Worm (Caenorhabditis elegans) whole organism, L3 larva: ENCODE data around the gene F14D7.8.

ENCODE experiments used
- jun-1 ChIP-seq: fragments of 150-350 bp; optimal IDR thresholded peaks from 2 replicates; lab custom pipeline; 2014; ENCODE audit warnings: missing biosample characterization, missing genetic modification reagents, missing genetic modification characterization
- nfya-1 ChIP-seq: sonication (generic microtip); optimal IDR thresholded peaks from 2 replicates; lab custom pipeline; 2017; ENCODE audit warnings: missing genetic modification characterization, mild to moderate bottlenecking, missing compliant biosample characterization, antibody characterized with exemption, moderate library complexity; ENCODE audit not compliant: insufficient read depth
- nhr-43 ChIP-seq: sonication (generic microtip); optimal IDR thresholded peaks from 2 replicates; lab custom pipeline; 2016; ENCODE audit warnings: mild to moderate bottlenecking, missing genetic modification characterization, missing compliant biosample characterization; ENCODE audit not compliant: poor library complexity, severe bottlenecking
- skn-1 ChIP-seq: fragments of 150-350 bp; optimal IDR thresholded peaks from 2 replicates; lab custom pipeline; 2014; ENCODE audit warnings: missing biosample characterization, missing genetic modification characterization
- snpc-4 ChIP-seq: fragments of 150-350 bp; optimal IDR thresholded peaks from 2 replicates; lab custom pipeline; 2014; ENCODE audit warnings: missing biosample characterization, missing genetic modification characterization

DNA sequence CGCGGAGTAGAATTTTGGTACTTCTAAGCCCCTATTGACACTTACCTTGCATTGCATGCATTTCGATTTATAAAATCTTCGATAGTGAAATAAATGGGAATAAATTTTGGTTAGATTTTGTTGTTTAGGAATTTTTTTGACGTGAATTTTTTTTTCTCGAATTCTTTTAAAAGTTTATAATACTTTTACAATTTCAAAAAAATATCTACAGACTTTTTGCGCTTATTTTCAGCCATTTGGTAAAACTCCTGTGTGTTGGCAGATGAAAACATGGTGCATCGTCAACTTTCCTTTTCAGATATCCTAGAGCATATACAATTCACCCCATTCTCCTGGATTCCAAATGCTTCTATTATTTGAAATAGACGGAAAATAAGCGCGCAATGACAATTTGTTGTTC lies 22.0 kb downstream of the F14D7.8 start, which contains the start of gene F14D7.18:
- TF ChIP-seq nfya-1 (tag; lab: Kevin White, UChicago) (no peak), jun-1 (tag; lab: Kevin White, UChicago) (no peak), skn-1 (no peak), nhr-43 (no peak), snpc-4 (tag; lab: Kevin White, UChicago) (no peak)
